Worm (Caenorhabditis elegans): Measurements from ENCODE around the gene F58H1.7.

DNA sequence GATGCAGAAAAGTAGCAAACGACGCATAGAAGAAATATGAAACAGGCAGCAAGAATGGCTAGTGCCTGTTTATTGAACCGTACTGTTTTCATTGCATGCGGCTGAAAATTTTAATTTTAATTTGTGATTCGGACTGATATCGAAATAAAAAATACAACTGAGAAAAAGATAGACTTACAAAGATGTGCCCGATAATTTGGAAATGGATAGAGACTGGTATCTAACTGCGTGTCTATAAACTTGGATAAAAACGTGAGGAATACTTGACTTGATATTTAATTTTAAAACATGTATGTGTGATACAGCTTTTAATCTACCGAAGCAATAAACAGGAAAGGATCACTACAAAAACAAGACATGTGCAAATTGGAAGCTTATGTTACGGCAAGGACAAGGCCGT is 20.8 kb upstream of the F58H1.7 start, which contains the start of gene mans-2:
- TF ChIP-seq ama-1 (optimal IDR thresholded peaks at IDR 0.05), result no peak
- TF ChIP-seq hnd-1 (tag; optimal IDR thresholded peaks at IDR 0.05), result no peak
- no peak for TF ChIP-seq B0310.2 (tag; optimal IDR thresholded peaks at IDR 0.05)
- no peak for TF ChIP-seq ets-7 (tag; optimal IDR thresholded peaks at IDR 0.05)
- no peak for TF ChIP-seq sea-1 (GFP tag; conservative IDR thresholded peaks at IDR 0.05)
- TF ChIP-seq pes-1 (GFP tag; IDR thresholded peaks at IDR 0.05), result no peak
